Fruit fly (Drosophila melanogaster) S2 (cell line): ENCODE results near the gene twin.

Experiments used
- CG8478 ChIP-seq: fragments of >200 bp; optimal IDR thresholded peaks from 2 replicates; lab custom pipeline; 2018
- CTCF ChIP-seq, 2 experiments: fragments of >200 bp; optimal IDR thresholded peaks; 2 replicates each; lab custom pipeline; 2018

dm6 chr3R:24163556-24164022 lies 58.2 kb downstream of the twin start, which contains the start of gene Apc2:
- TF ChIP-seq CTCF (optimal IDR thresholded peaks at IDR 0.05; lab: Kevin White, UChicago) = no peak
- TF ChIP-seq CG8478 (lab: Kevin White, UChicago) = no peak
